Worm (Caenorhabditis elegans): ENCODE results near the gene K06H7.8.

Gene K06H7.8

DNA sequence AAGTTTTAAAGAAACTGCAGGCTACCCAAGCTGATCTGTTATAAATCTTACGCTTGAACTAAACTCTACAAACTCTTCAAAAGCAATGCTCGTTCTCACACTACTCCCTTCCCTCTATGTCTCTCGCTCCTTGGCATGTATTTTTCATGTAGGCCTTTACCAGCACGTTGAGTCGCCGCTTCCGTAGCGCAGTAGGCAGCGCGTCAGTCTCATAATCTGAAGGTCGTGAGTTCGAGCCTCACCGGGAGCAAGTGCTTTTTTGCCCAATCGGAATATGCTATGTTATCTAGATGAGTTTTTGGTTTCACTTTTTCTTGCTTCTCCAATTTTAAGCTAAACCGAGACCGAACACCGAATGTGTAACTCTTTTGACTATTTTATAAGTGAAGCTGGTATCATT lies 8.5 kb upstream of the K06H7.8 start:
- TF ChIP-seq rnt-1 (tag; optimal IDR thresholded peaks at IDR 0.05) (peak; percentile 61), sup-37 (GFP tag; optimal IDR thresholded peaks at IDR 0.05) (no peak), lin-13 (GFP tag; optimal IDR thresholded peaks at IDR 0.05) (no peak), lin-35 (GFP tag; optimal IDR thresholded peaks at IDR 0.05) (peak; percentile 60 to 64), skn-1 (tag; optimal IDR thresholded peaks at IDR 0.05) (peak; percentile 10), grh-1 (GFP tag; IDR thresholded peaks at IDR 0.05) (no peak), nhr-28 (tag; optimal IDR thresholded peaks at IDR 0.05) (no peak), dsc-1 (tag; optimal IDR thresholded peaks at IDR 0.05) (peak; percentile 61), dpl-1 (GFP tag; optimal IDR thresholded peaks at IDR 0.05) (peak in 2 of 3 experiments; percentile 24 to 47), aly-2 (tag; optimal IDR thresholded peaks at IDR 0.05) (no peak), nhr-71 (tag; optimal IDR thresholded peaks at IDR 0.05) (peak; percentile 62), blmp-1 (tag; optimal IDR thresholded peaks at IDR 0.05) (no peak), sox-4 (tag; optimal IDR thresholded peaks at IDR 0.05) (no peak), ceh-63 (GFP tag; optimal IDR thresholded peaks at IDR 0.05) (no peak), zag-1 (tag; optimal IDR thresholded peaks at IDR 0.05) (no peak), efl-1 (optimal IDR thresholded peaks at IDR 0.05) (peak; percentile 36 to 51), efl-1 (GFP tag; optimal IDR thresholded peaks at IDR 0.05 in 1 of 2) (peak; percentile 37 to 95), jun-1 (tag; optimal IDR thresholded peaks at IDR 0.05) (no peak), C16A3.4 (tag; optimal IDR thresholded peaks at IDR 0.05) (peak; percentile 39), ets-5 (GFP tag; IDR thresholded peaks at IDR 0.05) (no peak), vab-15 (tag; optimal IDR thresholded peaks at IDR 0.05) (peak; percentile 11), nhr-76 (tag; optimal IDR thresholded peaks at IDR 0.05) (no peak), nhr-85 (tag) (no peak), Y116A8C.19 (tag; optimal IDR thresholded peaks at IDR 0.05; ENCODE audit: borderline replicate concordance) (no peak), nhr-20 (tag; optimal IDR thresholded peaks at IDR 0.05) (peak; percentile 51), nhr-47 (tag; optimal IDR thresholded peaks at IDR 0.05) (peak; percentile 71), efl-3 (GFP tag; optimal IDR thresholded peaks at IDR 0.05) (no peak), xbp-1 (tag; optimal IDR thresholded peaks at IDR 0.05) (peak; percentile 53), ztf-4 (tag; optimal IDR thresholded peaks at IDR 0.05) (no peak), C04F5.9 (tag; optimal IDR thresholded peaks at IDR 0.05) (no peak), nhr-90 (tag; optimal IDR thresholded peaks at IDR 0.05; ENCODE audit: poor library complexity) (no peak), fkh-10 (GFP tag; optimal IDR thresholded peaks at IDR 0.05) (peak; percentile 23), lir-3 (tag; optimal IDR thresholded peaks at IDR 0.05; ENCODE audit: poor library complexity) (peak; percentile 18), mab-9 (GFP tag; IDR thresholded peaks at IDR 0.05) (no peak), irx-1 (tag; optimal IDR thresholded peaks at IDR 0.05) (no peak), mdl-1 (tag; optimal IDR thresholded peaks at IDR 0.05) (peak in 1 of 2 experiments; percentile 47), hpl-2 (GFP tag; optimal IDR thresholded peaks at IDR 0.05) (no peak), ceh-88 (GFP tag; IDR thresholded peaks at IDR 0.05) (no peak), alr-1 (tag; optimal IDR thresholded peaks at IDR 0.05; ENCODE audit: borderline replicate concordance) (no peak), hlh-4 (tag; optimal IDR thresholded peaks at IDR 0.05) (no peak), nhr-11 (tag; optimal IDR thresholded peaks at IDR 0.05) (no peak), C34B4.2 (tag; optimal IDR thresholded peaks at IDR 0.05) (no peak), swsn-7 (tag; optimal IDR thresholded peaks at IDR 0.05) (peak; percentile 64), lin-14 (GFP tag; optimal IDR thresholded peaks at IDR 0.05) (peak; percentile 52), egl-13 (tag; optimal IDR thresholded peaks at IDR 0.05) (no peak), nhr-19 (GFP tag; conservative IDR thresholded peaks at IDR 0.05) (peak; percentile 52; the same call in 1 of the 2 replicates), fkh-8 (tag; optimal IDR thresholded peaks at IDR 0.05) (peak; percentile 57), nhr-12 (tag; optimal IDR thresholded peaks at IDR 0.05) (no peak), ceh-82 (tag; optimal IDR thresholded peaks at IDR 0.05) (peak; percentile 19 to 54 (median 41)), nhr-77 (tag; optimal IDR thresholded peaks at IDR 0.05) (peak; percentile 31), lsy-2 (tag; optimal IDR thresholded peaks at IDR 0.05) (peak; percentile 52 to 68), snu-23 (GFP tag; optimal IDR thresholded peaks at IDR 0.05) (peak; percentile 67), fos-1 (tag; optimal IDR thresholded peaks at IDR 0.05) (no peak), tbx-2 (tag; optimal IDR thresholded peaks at IDR 0.05) (peak; percentile 23)
